Fruit fly (Drosophila melanogaster) whole organism, embryonic: ENCODE data around the gene CG5446.

Experiments
- Ada2b ChIP-seq: fragments of 200-800 bp; sonication (Bioruptor generic); IDR thresholded peaks from 2 replicates; pipeline ENCODE4 v1.3.6; 2022; ENCODE audit warnings: missing biosample characterization, missing genetic modification characterization
- CG10366 ChIP-seq: fragments of 200-800 bp; sonication (Bioruptor generic); IDR thresholded peaks from 2 replicates; pipeline ENCODE4 v1.3.6; 2022; ENCODE audit warnings: missing biosample characterization, missing genetic modification characterization
- CG10431 ChIP-seq: fragments of 200-800 bp; sonication (Bioruptor generic); optimal IDR thresholded peaks from 3 replicates; lab custom pipeline; 2018; ENCODE audit warnings: missing biosample characterization, mild to moderate bottlenecking, missing genetic modification characterization
- CG10959 ChIP-seq: fragments of 200-800 bp; sonication (Bioruptor generic); IDR thresholded peaks from 2 replicates; pipeline ENCODE4 v1.3.6; 2022; ENCODE audit warnings: missing biosample characterization, missing genetic modification characterization
- CG12219 ChIP-seq: fragments of 200-800 bp; sonication (Bioruptor generic); optimal IDR thresholded peaks from 3 replicates; lab custom pipeline; 2018; ENCODE audit warnings: missing biosample characterization, mild to moderate bottlenecking, missing genetic modification characterization
- CG13287 ChIP-seq: fragments of 200-800 bp; sonication (Bioruptor generic); IDR thresholded peaks from 2 replicates; pipeline ENCODE4 v1.3.6; 2022; ENCODE audit warnings: missing biosample characterization, missing genetic modification characterization; ENCODE audit not compliant: partially characterized antibody
- CG15073 ChIP-seq: fragments of 200-800 bp; sonication (Bioruptor generic); optimal IDR thresholded peaks from 2 replicates; lab custom pipeline; 2016; ENCODE audit warnings: missing biosample characterization, missing genetic modification characterization
- CG15479 ChIP-seq: fragments of 200-800 bp; sonication (Bioruptor generic); optimal IDR thresholded peaks from 3 replicates; lab custom pipeline; 2019; ENCODE audit warnings: missing biosample characterization, mild to moderate bottlenecking, missing genetic modification characterization, moderate library complexity
- CG15514 ChIP-seq: fragments of 200-800 bp; sonication (Bioruptor generic); optimal IDR thresholded peaks from 3 replicates; lab custom pipeline; 2017; ENCODE audit warnings: missing biosample characterization, missing genetic modification characterization, mild to moderate bottlenecking, moderate library complexity, missing genetic modification reagents
- CG1603 ChIP-seq: fragments of 200-800 bp; sonication (Bioruptor generic); optimal IDR thresholded peaks from 2 replicates; lab custom pipeline; 2019; ENCODE audit warnings: missing biosample characterization, mild to moderate bottlenecking, missing genetic modification characterization, moderate library complexity
- CG16813 ChIP-seq: fragments of 200-800 bp; sonication (Bioruptor generic); IDR thresholded peaks from 3 replicates; pipeline ENCODE4 v1.3.6; 2022; ENCODE audit warnings: missing biosample characterization, missing genetic modification characterization; ENCODE audit not compliant: partially characterized antibody
- CG2116 ChIP-seq: fragments of 200-800 bp; sonication (Bioruptor generic); optimal IDR thresholded peaks from 3 replicates; lab custom pipeline; 2018; ENCODE audit warnings: missing biosample characterization, mild to moderate bottlenecking, missing genetic modification characterization
- CG2120 ChIP-seq: fragments of 200-800 bp; sonication (Bioruptor generic); optimal IDR thresholded peaks from 3 replicates; lab custom pipeline; 2016; ENCODE audit warnings: missing biosample characterization, missing genetic modification characterization
- CG2202 ChIP-seq: fragments of 200-800 bp; sonication (Bioruptor generic); optimal IDR thresholded peaks from 2 replicates; lab custom pipeline; 2018; ENCODE audit warnings: missing biosample characterization, mild to moderate bottlenecking, missing genetic modification characterization
- CG3065 ChIP-seq: fragments of 200-800 bp; sonication (Bioruptor generic); optimal IDR thresholded peaks from 2 replicates; lab custom pipeline; 2016; ENCODE audit warnings: missing biosample characterization, missing genetic modification characterization
- CG31224 ChIP-seq: fragments of 200-800 bp; sonication (Bioruptor generic); IDR thresholded peaks from 2 replicates; pipeline ENCODE4 v1.3.6; 2022; ENCODE audit warnings: missing biosample characterization, missing genetic modification characterization
- CG33213 ChIP-seq: fragments of 200-800 bp; sonication (Bioruptor generic); optimal IDR thresholded peaks from 3 replicates; lab custom pipeline; 2016; ENCODE audit warnings: missing biosample characterization, missing genetic modification characterization
- CG3847 ChIP-seq: fragments of 200-800 bp; sonication (Bioruptor generic); IDR thresholded peaks from 2 replicates; pipeline ENCODE4 v1.3.6; 2022; ENCODE audit warnings: missing biosample characterization, missing genetic modification characterization
- CG6272 ChIP-seq: fragments of 200-800 bp; sonication (Bioruptor generic); IDR thresholded peaks from 2 replicates; pipeline ENCODE4 v1.3.6; 2022; ENCODE audit warnings: missing biosample characterization, missing genetic modification characterization
- CG6683 ChIP-seq: fragments of 200-800 bp; sonication (Bioruptor generic); optimal IDR thresholded peaks from 2 replicates; lab custom pipeline; 2017; ENCODE audit warnings: missing biosample characterization, mild to moderate bottlenecking, missing genetic modification characterization, missing genetic modification reagents
- CG6765 ChIP-seq: fragments of 200-800 bp; sonication (Bioruptor generic); optimal IDR thresholded peaks from 3 replicates; lab custom pipeline; 2017; ENCODE audit warnings: missing biosample characterization, mild to moderate bottlenecking, missing genetic modification characterization
- CG7987 ChIP-seq: fragments of 200-800 bp; sonication (Bioruptor generic); optimal IDR thresholded peaks from 2 replicates; lab custom pipeline; 2018; ENCODE audit warnings: missing biosample characterization, mild to moderate bottlenecking, missing genetic modification characterization, moderate library complexity
- CG8388 ChIP-seq: fragments of 200-800 bp; sonication (Bioruptor generic); optimal IDR thresholded peaks from 2 replicates; lab custom pipeline; 2019; ENCODE audit warnings: missing biosample characterization, mild to moderate bottlenecking, missing genetic modification characterization, moderate library complexity
- CG9609 ChIP-seq: fragments of 200-800 bp; sonication (Bioruptor generic); optimal IDR thresholded peaks from 3 replicates; lab custom pipeline; 2016; ENCODE audit warnings: missing biosample characterization, missing genetic modification characterization
- Chrac-16 ChIP-seq: fragments of 200-800 bp; sonication (Bioruptor generic); optimal IDR thresholded peaks from 3 replicates; lab custom pipeline; 2016; ENCODE audit warnings: missing biosample characterization, missing genetic modification characterization
- CoRest ChIP-seq: fragments of 200-800 bp; sonication (Bioruptor generic); optimal IDR thresholded peaks from 3 replicates; lab custom pipeline; 2018; ENCODE audit warnings: missing biosample characterization, mild to moderate bottlenecking, missing genetic modification characterization, moderate library complexity
- Dad ChIP-seq: fragments of 200-800 bp; sonication (Bioruptor generic); optimal IDR thresholded peaks from 3 replicates; lab custom pipeline; 2016; ENCODE audit warnings: missing biosample characterization, missing genetic modification characterization
- Deaf1 ChIP-seq: fragments of 200-800 bp; optimal IDR thresholded peaks from 3 replicates; lab custom pipeline; 2019; ENCODE audit warnings: missing biosample characterization, mild to moderate bottlenecking, missing genetic modification characterization, moderate library complexity
- H2.0 ChIP-seq: fragments of 200-800 bp; sonication (Bioruptor generic); IDR thresholded peaks from 2 replicates; pipeline ENCODE4 v1.3.6; 2022; ENCODE audit warnings: missing biosample characterization, missing genetic modification characterization
- NC2β ChIP-seq: fragments of 200-800 bp; sonication (Bioruptor generic); optimal IDR thresholded peaks from 2 replicates; lab custom pipeline; 2016; ENCODE audit warnings: missing biosample characterization, missing genetic modification characterization
- NK7.1 ChIP-seq: fragments of 200-800 bp; sonication (Bioruptor generic); optimal IDR thresholded peaks from 3 replicates; lab custom pipeline; 2016; ENCODE audit warnings: missing biosample characterization, missing genetic modification characterization
- NfI ChIP-seq: fragments of 200-800 bp; sonication (Bioruptor generic); optimal IDR thresholded peaks from 3 replicates; lab custom pipeline; 2018; ENCODE audit warnings: missing biosample characterization, mild to moderate bottlenecking, missing genetic modification characterization, moderate library complexity
- Rx ChIP-seq: fragments of 200-800 bp; sonication (Bioruptor generic); IDR thresholded peaks from 2 replicates; pipeline ENCODE4 v1.3.6; 2022; ENCODE audit warnings: missing biosample characterization, missing genetic modification characterization
- Scr ChIP-seq: fragments of 200-800 bp; sonication (Bioruptor generic); IDR thresholded peaks from 2 replicates; pipeline ENCODE4 v1.3.6; 2022; ENCODE audit warnings: missing biosample characterization, missing genetic modification characterization; ENCODE audit not compliant: partially characterized antibody
- Trl ChIP-seq, 3 experiments: fragments of >200 bp in 2 of 3; fragments of 200-800 bp in 1 of 3; sonication (Bioruptor generic) in 1 of 3; optimal IDR thresholded peaks; 2 replicates in 1 of 3; 3 replicates in 2 of 3; lab custom pipeline; 2016 to 2017; ENCODE audit warnings: missing biosample characterization in 1 of 3, missing genetic modification characterization in 1 of 3
- abd-A ChIP-seq: fragments of 200-800 bp; sonication (Bioruptor generic); optimal IDR thresholded peaks from 3 replicates; lab custom pipeline; 2019; ENCODE audit warnings: missing biosample characterization, mild to moderate bottlenecking, missing genetic modification characterization, moderate library complexity
- ash1 ChIP-seq: fragments of 200-800 bp; sonication (Bioruptor generic); optimal IDR thresholded peaks from 2 replicates; lab custom pipeline; 2018; ENCODE audit warnings: missing biosample characterization, mild to moderate bottlenecking, missing genetic modification characterization
- chinmo ChIP-seq: fragments of 200-800 bp; sonication (Bioruptor generic); IDR thresholded peaks from 4 replicates; pipeline ENCODE4 v1.3.6; 2022; ENCODE audit warnings: missing biosample characterization, missing genetic modification characterization; ENCODE audit not compliant: partially characterized antibody
- crc ChIP-seq: fragments of 200-800 bp; sonication (Bioruptor generic); optimal IDR thresholded peaks from 2 replicates; lab custom pipeline; 2016; ENCODE audit warnings: missing biosample characterization, missing genetic modification characterization
- dm ChIP-seq: fragments of 200-800 bp; sonication (Bioruptor generic); optimal IDR thresholded peaks from 3 replicates; lab custom pipeline; 2016; ENCODE audit warnings: missing biosample characterization, missing genetic modification characterization
- gem ChIP-seq: fragments of 200-800 bp; sonication (Bioruptor generic); optimal IDR thresholded peaks from 2 replicates; lab custom pipeline; 2019; ENCODE audit warnings: missing biosample characterization, mild to moderate bottlenecking, missing genetic modification characterization, moderate library complexity
- gt ChIP-seq: fragments of 200-800 bp; sonication (Bioruptor generic); IDR thresholded peaks from 2 replicates; pipeline ENCODE4 v1.3.6; 2022; ENCODE audit warnings: missing biosample characterization, missing genetic modification characterization
- lbe ChIP-seq: fragments of 200-800 bp; sonication (Bioruptor generic); optimal IDR thresholded peaks from 2 replicates; lab custom pipeline; 2016; ENCODE audit warnings: missing biosample characterization, mild to moderate bottlenecking, missing genetic modification characterization
- lola ChIP-seq, 3 experiments: fragments of >200 bp in 2 of 3; fragments of 200-800 bp in 1 of 3; sonication (Bioruptor generic) in 1 of 3; optimal IDR thresholded peaks; 2 replicates each; lab custom pipeline; 2017 to 2019; ENCODE audit warnings: missing biosample characterization in 3 of 3, missing genetic modification characterization in 3 of 3, mild to moderate bottlenecking in 1 of 3, moderate library complexity in 1 of 3
- luna ChIP-seq: fragments of 200-800 bp; sonication (Bioruptor generic); optimal IDR thresholded peaks from 2 replicates; lab custom pipeline; 2016; ENCODE audit warnings: missing biosample characterization, missing genetic modification characterization
- sim ChIP-seq: fragments of 200-800 bp; sonication (Bioruptor generic); IDR thresholded peaks from 2 replicates; pipeline ENCODE4 v1.3.6; 2022; ENCODE audit warnings: missing biosample characterization, missing genetic modification characterization
- sna ChIP-seq: fragments of 200-800 bp; sonication (Bioruptor generic); IDR thresholded peaks from 2 replicates; pipeline ENCODE4 v1.3.6; 2022; ENCODE audit warnings: missing biosample characterization, missing genetic modification characterization; ENCODE audit not compliant: partially characterized antibody
- sqz ChIP-seq: fragments of 200-800 bp; sonication (Bioruptor generic); optimal IDR thresholded peaks from 3 replicates; lab custom pipeline; 2018; ENCODE audit warnings: missing biosample characterization, mild to moderate bottlenecking, missing genetic modification characterization
- ssp ChIP-seq: fragments of 200-800 bp; sonication (Bioruptor generic); IDR thresholded peaks from 2 replicates; pipeline ENCODE4 v1.3.6; 2022; ENCODE audit warnings: missing biosample characterization, missing genetic modification characterization

Gene CG5446

DNA sequence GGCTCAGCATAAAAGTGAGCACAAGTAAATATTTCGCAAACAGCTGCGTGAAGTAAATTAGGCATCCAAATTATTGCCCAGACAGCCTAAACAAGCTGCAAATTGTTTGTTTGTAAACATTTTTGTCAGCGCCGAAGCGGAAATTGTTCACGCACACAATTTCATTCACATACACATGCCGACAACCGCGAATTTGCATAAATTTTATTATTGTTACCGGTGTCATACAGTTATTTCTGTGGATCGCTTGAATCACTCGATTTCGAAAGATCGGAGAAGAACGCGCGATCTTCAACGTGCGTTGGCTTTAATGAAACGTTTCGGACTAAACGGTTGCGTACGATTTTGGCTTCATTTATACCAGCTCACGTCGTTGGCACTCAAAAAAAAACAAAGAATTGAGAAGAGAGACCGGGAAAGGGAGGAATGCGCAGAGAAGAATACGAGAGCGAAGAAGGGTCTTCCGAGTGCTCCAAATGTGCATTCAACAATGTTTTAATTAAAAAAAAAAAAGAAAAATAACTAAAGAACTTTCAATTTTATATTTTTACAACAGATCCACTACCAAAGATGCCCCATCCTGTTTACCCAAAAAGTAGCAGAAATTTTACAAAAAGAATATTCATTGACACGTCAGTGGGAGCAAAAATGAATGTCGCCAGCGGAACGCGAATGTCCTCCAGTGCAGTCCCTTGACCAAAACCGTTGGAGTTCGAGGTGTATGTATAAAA lies 4.2 kb downstream of the CG5446 start, which contains the start of gene vir-1 (continued):
- TF ChIP-seq CG13287 (peak; percentile 21; the same call in 1 of the 2 replicates), CG6683 (GFP tag; lab: Kevin White, UChicago) (no peak), gem (tag; lab: Kevin White, UChicago) (no peak), CG15073 (GFP tag; lab: Kevin White, UChicago) (no peak), Ada2b (GFP tag; lab: Robert Waterston, UW) (no peak), Dad (GFP tag; lab: Kevin White, UChicago) (no peak), CG2202 (no peak), chinmo (GFP tag; lab: Robert Waterston, UW) (peak; percentile 79; the same call in 1 of the 4 replicates), NfI (GFP tag; lab: Kevin White, UChicago) (no peak), CG12219 (GFP tag; lab: Kevin White, UChicago) (no peak), CG7987 (GFP tag; lab: Kevin White, UChicago) (no peak), H2.0 (GFP tag; lab: Robert Waterston, UW) (no peak), CG8388 (GFP tag; lab: Kevin White, UChicago) (no peak), Scr (GFP tag; lab: Robert Waterston, UW) (no peak), CG15514 (GFP tag; lab: Kevin White, UChicago) (no peak), CG10431 (GFP tag; lab: Kevin White, UChicago) (no peak), luna (GFP tag; lab: Kevin White, UChicago) (no peak), CG33213 (GFP tag; lab: Kevin White, UChicago) (no peak), gt (GFP tag; lab: Robert Waterston, UW) (no peak), crc (GFP tag; lab: Kevin White, UChicago) (no peak), NK7.1 (GFP tag; lab: Kevin White, UChicago) (no peak), Deaf1 (peak; percentile 13), dm (GFP tag; lab: Kevin White, UChicago) (no peak), CG31224 (no peak), CoRest (tag; lab: Kevin White, UChicago) (no peak), CG3065 (GFP tag; lab: Kevin White, UChicago) (no peak), ssp (no peak), abd-A (tag; lab: Kevin White, UChicago) (no peak), ash1 (GFP tag; lab: Kevin White, UChicago) (no peak), Chrac-16 (GFP tag; lab: Kevin White, UChicago) (no peak), CG9609 (no peak), CG15479 (GFP tag; lab: Kevin White, UChicago) (no peak), lola (GFP tag; optimal IDR thresholded peaks at IDR 0.05; lab: Kevin White, UChicago) (no peak), CG10366 (GFP tag; lab: Robert Waterston, UW) (no peak), Rx (GFP tag; lab: Robert Waterston, UW) (no peak), CG2120 (GFP tag; lab: Kevin White, UChicago) (no peak), Trl (optimal IDR thresholded peaks at IDR 0.05; lab: Kevin White, UChicago) (peak in 1 of 2 experiments; percentile 43), Trl (GFP tag; optimal IDR thresholded peaks at IDR 0.05; lab: Kevin White, UChicago) (no peak), CG6272 (GFP tag; lab: Robert Waterston, UW) (no peak), lbe (GFP tag; lab: Kevin White, UChicago) (no peak), CG2116 (GFP tag; lab: Kevin White, UChicago) (no peak), CG16813 (no peak), CG3847 (GFP tag; lab: Robert Waterston, UW) (no peak), CG1603 (no peak), CG10959 (no peak), NC2β (no peak), CG6765 (GFP tag; lab: Kevin White, UChicago) (no peak), sqz (GFP tag; lab: Kevin White, UChicago) (peak; percentile 38), sna (no peak), sim (no peak)
